Worm (Caenorhabditis elegans) whole organism, L4 larva: ENCODE measurements around the gene sra-11.

ENCODE experiments used
- D1046.2 ChIP-seq: fragments of 200-800 bp; sonication (Bioruptor generic); IDR thresholded peaks from 2 replicates; pipeline ENCODE4 v1.3.6; 2022; ENCODE audit warnings: missing genetic modification characterization, missing compliant biosample characterization
- F10B5.3 ChIP-seq: sonication (generic microtip); optimal IDR thresholded peaks from 2 replicates; lab custom pipeline; 2016; ENCODE audit warnings: mild to moderate bottlenecking, missing genetic modification characterization, missing compliant biosample characterization
- F26F4.8 ChIP-seq: fragments of 200-800 bp; sonication (Bioruptor generic); conservative IDR thresholded peaks from 2 replicates; pipeline ENCODE4 v1.3.6; 2022; ENCODE audit warnings: missing genetic modification characterization, missing compliant biosample characterization
- Y75B8A.6 ChIP-seq: fragments of 200-800 bp; sonication (Bioruptor generic); IDR thresholded peaks from 2 replicates; pipeline ENCODE4 v1.3.6; 2022; ENCODE audit warnings: missing genetic modification reagents, missing genetic modification characterization, missing compliant biosample characterization
- aha-1 ChIP-seq: fragments of 150-350 bp; peaks from one replicate; lab custom pipeline; 2014; ENCODE audit warnings: missing biosample characterization, missing genetic modification characterization
- attf-4 ChIP-seq: sonication (generic microtip); optimal IDR thresholded peaks from 3 replicates; lab custom pipeline; 2017; ENCODE audit warnings: missing biosample characterization, missing genetic modification characterization
- ceh-28 ChIP-seq: fragments of 150-350 bp; optimal IDR thresholded peaks from 2 replicates; lab custom pipeline; 2014; ENCODE audit warnings: missing biosample characterization, missing genetic modification reagents, missing genetic modification characterization
- ceh-44 ChIP-seq: fragments of 200-800 bp; sonication (Bioruptor generic); IDR thresholded peaks from 2 replicates; pipeline ENCODE4 v1.3.6; 2022; ENCODE audit warnings: missing genetic modification reagents, missing genetic modification characterization, missing compliant biosample characterization
- ces-1 ChIP-seq: fragments of 150-350 bp; sonication (generic microtip); optimal IDR thresholded peaks from 4 replicates; lab custom pipeline; 2014; ENCODE audit warnings: missing biosample characterization, missing genetic modification reagents, missing genetic modification characterization
- ctbp-1 ChIP-seq: fragments of 200-800 bp; sonication (Bioruptor generic); IDR thresholded peaks from 2 replicates; pipeline ENCODE4 v1.3.6; 2022; ENCODE audit warnings: missing genetic modification reagents, missing genetic modification characterization, missing compliant biosample characterization
- daf-12 ChIP-seq: fragments of 150-350 bp; optimal IDR thresholded peaks from 2 replicates; lab custom pipeline; 2014; ENCODE audit warnings: missing biosample characterization, missing genetic modification reagents, missing genetic modification characterization
- fos-1 ChIP-seq: fragments of 150-350 bp; optimal IDR thresholded peaks from 2 replicates; lab custom pipeline; 2014; ENCODE audit warnings: missing biosample characterization, missing genetic modification characterization
- hlh-30 ChIP-seq: sonication (generic microtip); optimal IDR thresholded peaks from 2 replicates; lab custom pipeline; 2017; ENCODE audit warnings: antibody characterized with exemption, mild to moderate bottlenecking, missing genetic modification characterization, missing compliant biosample characterization; ENCODE audit not compliant: insufficient read depth
- jun-1 ChIP-seq: fragments of 150-350 bp; optimal IDR thresholded peaks from 2 replicates; lab custom pipeline; 2014; ENCODE audit warnings: missing biosample characterization, missing genetic modification reagents, missing genetic modification characterization
- lin-1 ChIP-seq: fragments of 200-800 bp; sonication (Bioruptor generic); IDR thresholded peaks from 2 replicates; pipeline ENCODE4 v1.3.6; 2022; ENCODE audit warnings: missing genetic modification reagents, missing genetic modification characterization, missing compliant biosample characterization
- lin-15B ChIP-seq: fragments of 150-350 bp; sonication (generic microtip); optimal IDR thresholded peaks from 3 replicates; lab custom pipeline; 2014; ENCODE audit warnings: missing biosample characterization, missing genetic modification characterization
- lin-29 ChIP-seq: fragments of 200-800 bp; sonication (Bioruptor generic); IDR thresholded peaks from 2 replicates; pipeline ENCODE4 v1.3.6; 2022; ENCODE audit warnings: missing genetic modification reagents, missing genetic modification characterization, missing compliant biosample characterization
- lin-39 ChIP-seq: fragments of 150-350 bp; optimal IDR thresholded peaks from 2 replicates; lab custom pipeline; 2014; ENCODE audit warnings: missing biosample characterization, missing genetic modification reagents, missing genetic modification characterization
- mdl-1 ChIP-seq, 2 experiments: fragments of 150-350 bp in 1 of 2; sonication (generic microtip) in 1 of 2; optimal IDR thresholded peaks; 2 replicates each; lab custom pipeline; 2014 to 2017; ENCODE audit warnings: missing biosample characterization in 2 of 2, missing genetic modification characterization in 2 of 2
- mep-1 ChIP-seq: fragments of 150-350 bp; sonication (generic microtip); optimal IDR thresholded peaks from 3 replicates; lab custom pipeline; 2014; ENCODE audit warnings: missing biosample characterization, missing genetic modification characterization
- mxl-2 ChIP-seq: fragments of 200-800 bp; sonication (Bioruptor generic); conservative IDR thresholded peaks from 2 replicates; pipeline ENCODE4 v1.3.6; 2022; ENCODE audit warnings: missing genetic modification reagents, missing genetic modification characterization, missing compliant biosample characterization
- nhr-25 ChIP-seq: sonication (generic microtip); optimal IDR thresholded peaks from 2 replicates; lab custom pipeline; 2017; ENCODE audit warnings: missing genetic modification characterization, mild to moderate bottlenecking, missing compliant biosample characterization, antibody characterized with exemption, moderate library complexity, borderline replicate concordance; ENCODE audit not compliant: insufficient read depth
- nhr-28 ChIP-seq: fragments of 150-350 bp; optimal IDR thresholded peaks from 2 replicates; lab custom pipeline; 2014; ENCODE audit warnings: missing biosample characterization, missing genetic modification characterization
- nhr-6 ChIP-seq: fragments of 150-350 bp; optimal IDR thresholded peaks from 2 replicates; lab custom pipeline; 2014; ENCODE audit warnings: missing biosample characterization, missing genetic modification characterization
- pha-4 ChIP-seq, 2 experiments: fragments of 150-350 bp in 1 of 2; fragments of 200-800 bp in 1 of 2; sonication (Bioruptor generic) in 1 of 2; IDR thresholded peaks in 1 of 2; optimal IDR thresholded peaks in 1 of 2; 2 replicates each; pipeline versions ENCODE4 v1.3.6 to Lab custom; 2014 to 2022; ENCODE audit warnings: missing genetic modification characterization in 2 of 2, missing genetic modification reagents in 2 of 2, missing biosample characterization in 1 of 2, missing compliant biosample characterization in 1 of 2
- php-3 ChIP-seq: fragments of 200-800 bp; sonication (Bioruptor generic); IDR thresholded peaks from 2 replicates; pipeline ENCODE4 v1.3.6; 2022; ENCODE audit warnings: missing genetic modification reagents, missing genetic modification characterization, missing compliant biosample characterization
- pqm-1 ChIP-seq: sonication (generic microtip); optimal IDR thresholded peaks from 2 replicates; lab custom pipeline; 2017; ENCODE audit warnings: missing biosample characterization, missing genetic modification characterization
- sdz-12 ChIP-seq: fragments of 200-800 bp; sonication (Bioruptor generic); optimal IDR thresholded peaks from 2 replicates; lab custom pipeline; 2018; ENCODE audit warnings: mild to moderate bottlenecking, missing genetic modification characterization, missing compliant biosample characterization
- skn-1 ChIP-seq: fragments of 150-350 bp; optimal IDR thresholded peaks from 2 replicates; lab custom pipeline; 2014; ENCODE audit warnings: missing biosample characterization, missing genetic modification characterization
- snpc-1.2 ChIP-seq: fragments of 200-800 bp; sonication (Bioruptor generic); IDR thresholded peaks from 2 replicates; pipeline ENCODE4 v1.3.6; 2022; ENCODE audit warnings: missing genetic modification reagents, missing genetic modification characterization, missing compliant biosample characterization
- spr-1 ChIP-seq: sonication (generic microtip); optimal IDR thresholded peaks from 2 replicates; lab custom pipeline; 2016; ENCODE audit warnings: mild to moderate bottlenecking, missing genetic modification characterization, missing compliant biosample characterization
- unc-130 ChIP-seq: sonication (generic microtip); optimal IDR thresholded peaks from 2 replicates; lab custom pipeline; 2016; ENCODE audit warnings: missing genetic modification reagents, missing genetic modification characterization, missing compliant biosample characterization
- unc-62 ChIP-seq, 3 experiments: fragments of 150-350 bp in 1 of 3; sonication (generic microtip); optimal IDR thresholded peaks in 2 of 3; peaks in 1 of 3; 1 replicate in 1 of 3; 2 replicates in 2 of 3; lab custom pipeline; 2014 to 2017; ENCODE audit warnings: missing biosample characterization in 3 of 3, missing genetic modification characterization in 3 of 3, missing genetic modification reagents in 3 of 3, missing genotype in 1 of 3
- vab-7 ChIP-seq: fragments of 200-800 bp; sonication (Bioruptor generic); IDR thresholded peaks from 2 replicates; pipeline ENCODE4 v1.3.6; 2022; ENCODE audit warnings: missing genetic modification reagents, missing genetic modification characterization, missing compliant biosample characterization
- ztf-11 ChIP-seq: fragments of 150-350 bp; optimal IDR thresholded peaks from 2 replicates; lab custom pipeline; 2014; ENCODE audit warnings: missing biosample characterization, missing genetic modification characterization

The sra-11 gene

DNA sequence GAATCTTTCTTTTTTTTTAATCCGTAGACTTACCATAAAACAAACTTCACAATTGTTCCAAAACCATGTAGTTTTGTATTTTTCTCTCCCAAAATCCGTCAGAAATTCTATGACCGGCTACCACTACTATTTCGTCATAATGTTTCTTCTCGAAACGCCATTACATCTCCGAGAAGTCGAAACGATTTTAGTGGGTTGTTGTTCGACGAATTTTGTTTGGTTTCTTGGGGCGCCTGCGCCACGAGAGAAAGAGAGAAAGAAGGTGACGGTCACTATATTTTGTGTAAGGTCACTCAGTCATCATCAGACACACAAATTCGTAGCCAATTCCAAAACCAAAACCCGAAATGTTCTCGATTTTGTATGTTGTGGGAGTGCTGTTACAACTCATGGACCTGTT, 23.0 kb downstream of the sra-11 start:
- TF ChIP-seq mdl-1 (tag; optimal IDR thresholded peaks at IDR 0.05; lab: Kevin White, UChicago): peak in 1 of 2 experiments; percentile 38
- TF ChIP-seq snpc-1.2 (GFP tag; lab: Robert Waterston, UW): no peak
- TF ChIP-seq hlh-30 (tag; lab: Kevin White, UChicago): peak; percentile 56
- peak; percentile 93 for TF ChIP-seq nhr-28
- TF ChIP-seq unc-62 (GFP tag; optimal IDR thresholded peaks at IDR 0.05 in 1 of 2; lab: Kevin White, UChicago): peak in 1 of 2 experiments; percentile 87
- no peak for TF ChIP-seq unc-62 (tag; optimal IDR thresholded peaks at IDR 0.05; lab: Kevin White, UChicago)
- TF ChIP-seq mep-1 (tag; lab: Kevin White, UChicago): peak; percentile 7
- no peak for TF ChIP-seq Y75B8A.6 (GFP tag; lab: Robert Waterston, UW)
- peak; percentile 19 for TF ChIP-seq aha-1 (tag; lab: Kevin White, UChicago)
- peak; percentile 29 for TF ChIP-seq nhr-25

DNA sequence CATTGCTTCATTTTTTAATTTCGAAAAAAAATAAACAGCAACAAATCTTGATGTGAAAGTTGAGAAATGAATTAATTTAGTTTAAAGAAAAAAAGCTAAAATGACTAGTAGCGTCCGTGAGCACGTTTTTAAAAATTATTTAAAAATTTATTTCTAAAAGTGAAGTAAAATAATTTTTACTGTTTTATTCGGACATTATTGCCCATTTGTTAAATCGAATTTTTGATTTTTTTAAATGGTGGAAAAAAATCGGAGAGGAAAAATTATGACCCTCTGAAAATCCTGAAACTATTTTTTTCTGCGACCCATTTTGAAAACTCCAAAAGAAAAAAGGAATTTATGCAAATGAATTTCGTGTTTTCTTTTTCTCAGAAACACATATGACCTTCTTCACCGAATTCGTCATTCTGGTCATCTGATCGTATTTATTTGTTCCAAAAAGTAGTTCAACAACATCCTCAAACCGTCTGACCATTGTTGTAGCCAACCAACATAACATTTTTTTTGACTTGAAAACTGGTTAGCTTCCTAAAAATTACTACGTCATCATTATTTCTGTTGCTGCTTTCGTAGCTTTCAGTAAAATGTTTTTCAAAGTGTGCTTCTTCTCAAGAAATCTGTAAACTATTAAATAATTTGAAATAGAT, 24.1 kb downstream of the sra-11 start, which contains the start of gene F44F4.3:
Gene F44F4.3, minus strand, starts transcription at position 51 of the 647 bp plus-strand sequence.
- peak; percentile 3 for TF ChIP-seq nhr-28
- TF ChIP-seq php-3: no peak
- TF ChIP-seq attf-4: no peak
- no peak for TF ChIP-seq F10B5.3 (tag; lab: Kevin White, UChicago)
- TF ChIP-seq vab-7 (GFP tag; lab: Robert Waterston, UW): no peak
- peak; percentile 14 for TF ChIP-seq hlh-30 (tag; lab: Kevin White, UChicago)
- no peak for TF ChIP-seq fos-1 (tag; lab: Kevin White, UChicago)
- TF ChIP-seq ces-1 (GFP tag; lab: Kevin White, UChicago): no peak
- TF ChIP-seq mxl-2 (GFP tag; lab: Robert Waterston, UW): no peak
- no peak for TF ChIP-seq ceh-44
- TF ChIP-seq lin-1 (GFP tag; lab: Robert Waterston, UW): no peak
- TF ChIP-seq aha-1 (tag; lab: Kevin White, UChicago): peak; percentile 52
- no peak for TF ChIP-seq jun-1 (tag; lab: Kevin White, UChicago)
- no peak for TF ChIP-seq ceh-28 (tag; lab: Kevin White, UChicago)
- TF ChIP-seq sdz-12 (GFP tag; lab: Kevin White, UChicago): no peak
- TF ChIP-seq snpc-1.2 (GFP tag; lab: Robert Waterston, UW): no peak
- TF ChIP-seq skn-1 (tag; lab: Kevin White, UChicago): no peak
- no peak for TF ChIP-seq F26F4.8 (GFP tag; lab: Robert Waterston, UW)

DNA sequence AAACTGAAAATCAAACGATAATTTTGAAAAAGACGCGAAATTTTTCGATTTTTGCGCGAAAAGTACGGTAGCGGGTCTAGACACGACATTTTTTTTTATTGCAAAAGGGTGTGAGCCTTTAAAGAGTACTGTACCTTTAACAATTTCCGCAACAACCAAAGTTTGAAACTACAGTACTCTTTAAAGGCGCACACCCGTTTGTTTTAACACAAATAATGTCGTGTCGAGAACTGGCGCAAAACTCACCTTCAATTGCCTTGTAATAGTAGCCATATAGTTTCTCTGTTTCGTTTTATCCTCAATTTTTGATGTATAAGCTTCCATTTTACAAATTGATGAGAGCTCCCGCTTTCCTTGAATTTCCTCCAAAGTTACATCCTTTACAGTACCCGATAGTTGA, 24.9 kb downstream of the sra-11 start:
- TF ChIP-seq lin-29 (GFP tag; lab: Robert Waterston, UW) (no peak), lin-15B (tag; lab: Kevin White, UChicago) (no peak), aha-1 (tag; lab: Kevin White, UChicago) (peak; percentile 91), nhr-6 (no peak), lin-39 (tag; lab: Kevin White, UChicago) (no peak), jun-1 (tag; lab: Kevin White, UChicago) (no peak), daf-12 (tag; lab: Kevin White, UChicago) (no peak), unc-130 (GFP tag; lab: Kevin White, UChicago) (no peak), hlh-30 (tag; lab: Kevin White, UChicago) (no peak)

DNA sequence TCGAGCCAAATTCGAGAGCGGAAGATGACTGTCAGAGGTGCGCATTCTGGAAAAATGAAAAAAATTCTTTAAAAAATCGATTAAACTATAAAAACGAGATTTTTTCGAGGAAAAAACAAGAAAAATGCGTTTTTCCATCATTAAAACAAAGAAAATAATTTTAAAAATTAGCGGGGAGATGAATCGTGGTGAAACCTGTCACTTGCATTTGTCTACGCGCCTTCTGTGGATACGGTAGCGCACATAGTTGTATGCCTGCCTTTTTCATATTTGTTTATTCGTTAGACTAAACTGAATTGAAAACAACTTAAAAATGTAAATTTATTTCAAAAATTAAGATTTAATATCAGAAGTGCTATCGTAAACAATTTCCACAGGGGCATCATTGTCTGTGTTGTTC, 25.7 kb downstream of the sra-11 start, which contains the start of gene egg-3:
Gene egg-3, minus strand, starts transcription at position 46 of the 400 bp plus-strand sequence.
- TF ChIP-seq ztf-11 (tag; lab: Kevin White, UChicago): no peak
- peak; percentile 33 for TF ChIP-seq unc-130 (GFP tag; lab: Kevin White, UChicago)

DNA sequence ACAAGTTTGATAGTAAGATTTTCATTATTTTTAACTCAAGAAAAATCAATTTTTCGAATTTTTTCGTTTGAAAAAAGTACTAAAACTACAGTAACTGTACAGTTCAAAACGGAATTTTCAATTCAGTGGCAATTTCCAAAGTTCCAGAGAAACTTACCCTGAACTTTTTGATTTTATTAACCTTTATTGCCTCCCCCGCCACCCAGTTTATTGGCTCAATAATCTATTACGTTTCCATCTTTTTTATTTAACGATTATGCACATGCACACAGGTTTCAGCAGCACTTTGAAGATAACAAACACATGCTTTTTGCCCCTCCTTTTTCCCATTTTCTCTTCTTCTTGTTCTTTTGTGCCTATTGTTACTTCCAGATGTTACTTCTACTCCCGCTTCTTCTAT, 29.5 kb downstream of the sra-11 start, which contains the start of gene lurp-1:
Gene lurp-1, plus strand, starts transcription at position 301 of the 400 bp plus-strand sequence.
- TF ChIP-seq ctbp-1 (no peak), spr-1 (tag; lab: Kevin White, UChicago) (no peak), nhr-6 (no peak), pha-4 (GFP tag; IDR thresholded peaks at IDR 0.05; lab: Robert Waterston, UW) (no peak), pha-4 (tag; optimal IDR thresholded peaks at IDR 0.05; lab: Kevin White, UChicago) (no peak), unc-62 (GFP tag; optimal IDR thresholded peaks at IDR 0.05 in 1 of 2; lab: Kevin White, UChicago) (peak in 1 of 2 experiments; percentile 41), unc-62 (tag; optimal IDR thresholded peaks at IDR 0.05; lab: Kevin White, UChicago) (no peak), pqm-1 (tag; lab: Kevin White, UChicago) (peak; percentile 13), D1046.2 (no peak)
